Worm (Caenorhabditis elegans) whole organism, L1 larva: ENCODE results near the gene C27A7.6.

Source experiments
- ama-1 ChIP-seq: fragments of 150-350 bp; optimal IDR thresholded peaks from 2 replicates; lab custom pipeline; 2014
- ceh-8 ChIP-seq: fragments of 200-800 bp; sonication (Bioruptor generic); optimal IDR thresholded peaks from 2 replicates; lab custom pipeline; 2018; ENCODE audit warnings: mild to moderate bottlenecking, missing genetic modification characterization, moderate library complexity, missing compliant biosample characterization
- dpl-1 ChIP-seq, 3 experiments: fragments of 150-350 bp in 2 of 3; sonication (generic microtip) in 1 of 3; optimal IDR thresholded peaks; 2 replicates each; lab custom pipeline; 2014 to 2017; ENCODE audit warnings: missing biosample characterization in 3 of 3, missing genetic modification characterization in 3 of 3, missing genetic modification reagents in 3 of 3
- efl-1 ChIP-seq, 4 experiments: fragments of 150-350 bp; optimal IDR thresholded peaks in 3 of 4; peaks in 1 of 4; 1 replicate in 1 of 4; 2 replicates in 3 of 4; lab custom pipeline; 2014; ENCODE audit warnings: missing biosample characterization in 2 of 4, missing genetic modification characterization in 2 of 4, missing genetic modification reagents in 2 of 4
- fkh-10 ChIP-seq: sonication (generic microtip); optimal IDR thresholded peaks from 2 replicates; lab custom pipeline; 2017; ENCODE audit warnings: missing biosample characterization, missing genetic modification reagents, missing genetic modification characterization
- fkh-4 ChIP-seq: sonication (generic microtip); optimal IDR thresholded peaks from 2 replicates; lab custom pipeline; 2016; ENCODE audit warnings: missing compliant biosample characterization, missing genetic modification characterization, borderline replicate concordance
- mab-9 ChIP-seq: fragments of 200-800 bp; sonication (Bioruptor generic); IDR thresholded peaks from 2 replicates; pipeline ENCODE4 v1.3.6; 2022; ENCODE audit warnings: missing genetic modification reagents, missing genetic modification characterization, missing compliant biosample characterization

DNA sequence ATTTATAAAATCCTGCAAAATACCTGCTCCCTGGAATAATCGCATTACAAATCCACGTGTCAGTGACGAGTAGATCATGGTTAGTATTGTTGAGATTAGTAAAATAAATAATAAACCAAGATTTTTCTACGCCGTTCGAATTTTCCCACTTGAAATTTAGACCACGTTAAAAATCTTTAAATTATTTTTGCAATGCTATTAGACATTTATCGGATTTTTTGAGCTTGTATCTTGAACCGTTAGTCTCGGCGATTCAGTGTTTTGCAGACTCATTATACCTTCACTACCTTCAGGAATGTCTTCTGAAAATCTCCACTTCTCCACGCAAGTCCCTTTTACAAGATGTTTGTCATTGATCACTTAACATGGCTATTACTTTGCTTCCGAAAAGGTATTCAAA is 31.6 kb upstream of the C27A7.6 start, which contains the start of gene C27A7.5:
- TF ChIP-seq dpl-1 (GFP tag; optimal IDR thresholded peaks at IDR 0.05; lab: Kevin White, UChicago) (no peak), fkh-4 (tag; lab: Kevin White, UChicago) (no peak), ceh-8 (GFP tag; lab: Kevin White, UChicago) (no peak), ama-1 (lab: Kevin White, UChicago) (no peak), mab-9 (GFP tag; lab: Robert Waterston, UW) (no peak), efl-1 (optimal IDR thresholded peaks at IDR 0.05; lab: Kevin White, UChicago) (no peak), efl-1 (GFP tag; optimal IDR thresholded peaks at IDR 0.05 in 1 of 2; lab: Kevin White, UChicago) (no peak), fkh-10 (GFP tag; lab: Kevin White, UChicago) (no peak)
